Fruit fly (Drosophila melanogaster) whole organism, pupa: ENCODE data around the gene Bet1.

Source experiments
- CG10348 ChIP-seq: fragments of 200-800 bp; sonication (Bioruptor generic); IDR thresholded peaks from 2 replicates; pipeline ENCODE4 v1.3.6; 2022; ENCODE audit warnings: missing biosample characterization, missing genetic modification characterization
- CG12605 ChIP-seq: fragments of 200-800 bp; sonication (Bioruptor generic); IDR thresholded peaks from 2 replicates; pipeline ENCODE4 v1.3.6; 2022; ENCODE audit warnings: missing biosample characterization, missing genetic modification characterization
- CG13204 ChIP-seq: fragments of 200-800 bp; sonication (Bioruptor generic); optimal IDR thresholded peaks from 2 replicates; lab custom pipeline; 2018; ENCODE audit warnings: missing biosample characterization, mild to moderate bottlenecking, missing genetic modification characterization, moderate library complexity
- CG14655 ChIP-seq: fragments of 200-800 bp; sonication (Bioruptor generic); optimal IDR thresholded peaks from 3 replicates; lab custom pipeline; 2017; ENCODE audit warnings: mild to moderate bottlenecking, missing biosample characterization, missing genetic modification reagents, missing genetic modification characterization
- CG15710 ChIP-seq: fragments of 200-800 bp; sonication (Bioruptor generic); optimal IDR thresholded peaks from 2 replicates; lab custom pipeline; 2018; ENCODE audit warnings: missing biosample characterization, mild to moderate bottlenecking, missing genetic modification characterization, moderate library complexity
- CG17806 ChIP-seq: fragments of 200-800 bp; sonication (Bioruptor generic); optimal IDR thresholded peaks from 2 replicates; lab custom pipeline; 2018; ENCODE audit warnings: missing biosample characterization, mild to moderate bottlenecking, missing genetic modification characterization, moderate library complexity
- CG32121 ChIP-seq: fragments of 200-800 bp; sonication (Bioruptor generic); IDR thresholded peaks from 2 replicates; pipeline ENCODE4 v1.3.6; 2022; ENCODE audit warnings: missing biosample characterization, missing genetic modification characterization
- CG34367 ChIP-seq: fragments of 200-800 bp; sonication (Bioruptor generic); optimal IDR thresholded peaks from 2 replicates; lab custom pipeline; 2018; ENCODE audit warnings: missing biosample characterization, mild to moderate bottlenecking, missing genetic modification characterization
- CG4496 ChIP-seq: fragments of 200-800 bp; sonication (Bioruptor generic); IDR thresholded peaks from 3 replicates; pipeline ENCODE4 v1.3.6; 2022; ENCODE audit warnings: missing biosample characterization, missing genetic modification characterization
- CG8159 ChIP-seq: fragments of 200-800 bp; sonication (Bioruptor generic); optimal IDR thresholded peaks from 3 replicates; lab custom pipeline; 2018; ENCODE audit warnings: missing biosample characterization, mild to moderate bottlenecking, missing genetic modification characterization, moderate library complexity
- CG8301 ChIP-seq: fragments of 200-800 bp; sonication (Bioruptor generic); optimal IDR thresholded peaks from 2 replicates; lab custom pipeline; 2018; ENCODE audit warnings: missing biosample characterization, mild to moderate bottlenecking, missing genetic modification characterization
- CG9948 ChIP-seq: fragments of 200-800 bp; sonication (Bioruptor generic); optimal IDR thresholded peaks from 2 replicates; lab custom pipeline; 2018; ENCODE audit warnings: missing biosample characterization, mild to moderate bottlenecking, missing genetic modification characterization, moderate library complexity
- D1 ChIP-seq: fragments of 200-800 bp; sonication (Bioruptor generic); optimal IDR thresholded peaks from 2 replicates; lab custom pipeline; 2018; ENCODE audit warnings: missing biosample characterization, mild to moderate bottlenecking, missing genetic modification characterization, moderate library complexity
- EcR ChIP-seq: fragments of 200-800 bp; sonication (Bioruptor generic); optimal IDR thresholded peaks from 3 replicates; lab custom pipeline; 2019; ENCODE audit warnings: missing biosample characterization, missing genetic modification characterization, mild to moderate bottlenecking, moderate library complexity, missing genetic modification reagents
- Ets98B ChIP-seq: fragments of 200-800 bp; sonication (Bioruptor generic); IDR thresholded peaks from 2 replicates; pipeline ENCODE4 v1.3.6; 2022; ENCODE audit warnings: missing biosample characterization, missing genetic modification characterization
- Pif1A ChIP-seq: fragments of 200-800 bp; sonication (Bioruptor generic); optimal IDR thresholded peaks from 3 replicates; lab custom pipeline; 2016; ENCODE audit warnings: missing biosample characterization, missing genetic modification characterization
- Pif1B ChIP-seq: fragments of 200-800 bp; sonication (Bioruptor generic); optimal IDR thresholded peaks from 3 replicates; lab custom pipeline; 2016; ENCODE audit warnings: missing biosample characterization, missing genetic modification characterization
- Snoo ChIP-seq: fragments of 200-800 bp; sonication (Bioruptor generic); optimal IDR thresholded peaks from 3 replicates; lab custom pipeline; 2017; ENCODE audit warnings: missing biosample characterization, mild to moderate bottlenecking, missing genetic modification characterization, inconsistent platforms
- fd96Ca ChIP-seq: fragments of 200-800 bp; sonication (Bioruptor generic); IDR thresholded peaks from 3 replicates; pipeline ENCODE4 v1.3.6; 2022; ENCODE audit warnings: missing biosample characterization, missing genetic modification characterization
- gl ChIP-seq: fragments of 200-800 bp; sonication (Bioruptor generic); optimal IDR thresholded peaks from 2 replicates; lab custom pipeline; 2018; ENCODE audit warnings: missing biosample characterization, mild to moderate bottlenecking, missing genetic modification characterization
- rn ChIP-seq: fragments of 200-800 bp; sonication (Bioruptor generic); IDR thresholded peaks from 2 replicates; pipeline ENCODE4 v1.3.6; 2022; ENCODE audit warnings: missing biosample characterization, missing genetic modification characterization

Bet1 gene

dm6 chr3L:19260278-19260803 is 853 bp upstream of the Bet1 start, which contains the start of gene nes:
TSS of gene nes (minus strand) at chr3L:19260679.
- TF ChIP-seq Snoo (tag; lab: Kevin White, UChicago) (peak; percentile 12), Pif1A (GFP tag; lab: Kevin White, UChicago) (no peak), EcR (GFP tag; lab: Kevin White, UChicago) (peak; percentile 96), CG32121 (no peak)

DNA sequence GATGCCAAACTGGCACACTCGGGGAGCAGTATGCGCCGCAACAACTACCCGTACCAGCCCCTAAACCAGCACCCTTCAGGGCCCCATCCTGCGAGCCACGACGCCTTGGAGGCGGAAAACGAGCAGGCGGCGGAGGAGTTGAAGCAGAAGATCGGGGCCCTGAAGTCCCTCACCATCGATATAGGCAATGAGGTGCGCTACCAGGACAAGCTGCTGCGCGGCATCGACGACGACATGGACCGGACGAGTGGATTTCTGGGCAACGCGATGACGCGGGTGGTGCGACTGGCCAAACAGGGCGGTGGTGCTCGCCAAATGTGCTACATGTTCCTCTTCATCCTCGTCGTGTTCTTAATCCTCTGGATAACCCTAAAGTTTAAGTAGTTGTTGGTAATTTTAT is 526 bp downstream of the Bet1 start:
- TF ChIP-seq fd96Ca (GFP tag; lab: Robert Waterston, UW): no peak
- TF ChIP-seq CG14655 (GFP tag; lab: Kevin White, UChicago): no peak
- no peak for TF ChIP-seq CG9948 (tag; lab: Kevin White, UChicago)
- no peak for TF ChIP-seq Snoo (tag; lab: Kevin White, UChicago)
- no peak for TF ChIP-seq CG10348 (GFP tag; lab: Robert Waterston, UW)
- TF ChIP-seq Pif1A (GFP tag; lab: Kevin White, UChicago): no peak
- no peak for TF ChIP-seq CG12605 (GFP tag; lab: Robert Waterston, UW)
- no peak for TF ChIP-seq rn (GFP tag; lab: Robert Waterston, UW)
- no peak for TF ChIP-seq gl (tag; lab: Kevin White, UChicago)
- no peak for TF ChIP-seq CG13204 (GFP tag; lab: Kevin White, UChicago)
- TF ChIP-seq CG8301: no peak
- TF ChIP-seq CG15710 (tag; lab: Kevin White, UChicago): no peak
- TF ChIP-seq CG4496 (GFP tag; lab: Robert Waterston, UW): no peak
- TF ChIP-seq Ets98B (GFP tag; lab: Robert Waterston, UW): no peak
- no peak for TF ChIP-seq Pif1B (GFP tag; lab: Kevin White, UChicago)
- no peak for TF ChIP-seq EcR (GFP tag; lab: Kevin White, UChicago)
- TF ChIP-seq CG34367 (tag; lab: Kevin White, UChicago): no peak
- no peak for TF ChIP-seq CG17806 (tag; lab: Kevin White, UChicago)
- no peak for TF ChIP-seq CG32121

dm6 chr3L:19263480-19264140 is 2.4 kb downstream of the Bet1 start, which contains the start of the genes CG42374 and Mettl5:
TSS of gene CG42374 (plus strand) at chr3L:19263766.
TSS of gene Mettl5 (plus strand) at chr3L:19263766.
- TF ChIP-seq CG34367 (tag; lab: Kevin White, UChicago) (no peak), CG8301 (peak; percentile 44), CG17806 (tag; lab: Kevin White, UChicago) (peak; percentile 34), Snoo (tag; lab: Kevin White, UChicago) (peak; percentile 35), gl (tag; lab: Kevin White, UChicago) (no peak), CG12605 (GFP tag; lab: Robert Waterston, UW) (peak; percentile 65; the same call in 1 of the 2 replicates), CG9948 (tag; lab: Kevin White, UChicago) (peak; percentile 33), Pif1B (GFP tag; lab: Kevin White, UChicago) (peak; percentile 27), CG10348 (GFP tag; lab: Robert Waterston, UW) (no peak), CG15710 (tag; lab: Kevin White, UChicago) (peak; percentile 33), rn (GFP tag; lab: Robert Waterston, UW) (no peak), Ets98B (GFP tag; lab: Robert Waterston, UW) (peak; percentile 46; the same call in 1 of the 2 replicates), D1 (tag; lab: Kevin White, UChicago) (no peak), Pif1A (GFP tag; lab: Kevin White, UChicago) (peak; percentile 30), EcR (GFP tag; lab: Kevin White, UChicago) (no peak), CG13204 (GFP tag; lab: Kevin White, UChicago) (no peak), CG4496 (GFP tag; lab: Robert Waterston, UW) (peak; percentile 49; the same call in 1 of the 3 replicates), CG14655 (GFP tag; lab: Kevin White, UChicago) (no peak), fd96Ca (GFP tag; lab: Robert Waterston, UW) (no peak), CG8159 (tag; lab: Kevin White, UChicago) (peak; percentile 52), CG32121 (no peak; the same call in 1 of the 2 replicates)

- TF ChIP-seq D1 (tag; lab: Kevin White, UChicago) (no peak), CG13204 (GFP tag; lab: Kevin White, UChicago) (no peak), CG4496 (GFP tag; lab: Robert Waterston, UW) (peak; percentile 85), CG10348 (GFP tag; lab: Robert Waterston, UW) (no peak), fd96Ca (GFP tag; lab: Robert Waterston, UW) (peak; percentile 48; the same call in 1 of the 3 replicates), CG15710 (tag; lab: Kevin White, UChicago) (peak; percentile 64), CG9948 (tag; lab: Kevin White, UChicago) (peak; percentile 40), CG8301 (peak; percentile 46), rn (GFP tag; lab: Robert Waterston, UW) (no peak), Snoo (tag; lab: Kevin White, UChicago) (peak; percentile 2), Ets98B (GFP tag; lab: Robert Waterston, UW) (peak; percentile 72), Pif1A (GFP tag; lab: Kevin White, UChicago) (peak; percentile 15), EcR (GFP tag; lab: Kevin White, UChicago) (peak; percentile 24), CG34367 (tag; lab: Kevin White, UChicago) (peak; percentile 40), gl (tag; lab: Kevin White, UChicago) (peak; percentile 7), CG8159 (tag; lab: Kevin White, UChicago) (peak; percentile 69), Pif1B (GFP tag; lab: Kevin White, UChicago) (peak; percentile 20), CG12605 (GFP tag; lab: Robert Waterston, UW) (peak; percentile 38; the same call in 1 of the 2 replicates), CG32121 (peak; percentile 68; the same call in 1 of the 2 replicates), CG14655 (GFP tag; lab: Kevin White, UChicago) (peak; percentile 62), CG17806 (tag; lab: Kevin White, UChicago) (peak; percentile 54)
Measured at dm6 chr3L:19264141-19264487, 2.9 kb downstream of the Bet1 start, which contains the start of gene Max. TSS of gene Max (minus strand) at chr3L:19264184.
